Worm (Caenorhabditis elegans) whole organism, late embryonic: ENCODE results near the gene oac-22.

Experiments used
- elt-4 ChIP-seq: sonication (generic microtip); optimal IDR thresholded peaks from 2 replicates; lab custom pipeline; 2016; ENCODE audit warnings: missing genetic modification characterization, missing compliant biosample characterization
- gmeb-2 ChIP-seq: sonication (generic microtip); optimal IDR thresholded peaks from 2 replicates; lab custom pipeline; 2016; ENCODE audit warnings: missing genetic modification characterization, inconsistent platforms, missing compliant biosample characterization
- hlh-30 ChIP-seq: sonication (generic microtip); optimal IDR thresholded peaks from 2 replicates; lab custom pipeline; 2017; ENCODE audit warnings: antibody characterized with exemption, missing genetic modification characterization, missing compliant biosample characterization; ENCODE audit not compliant: insufficient read depth
- nfya-1 ChIP-seq: sonication (generic microtip); optimal IDR thresholded peaks from 2 replicates; lab custom pipeline; 2017; ENCODE audit warnings: missing genetic modification characterization, mild to moderate bottlenecking, missing compliant biosample characterization, antibody characterized with exemption, moderate library complexity
- nhr-11 ChIP-seq: fragments of 150-350 bp; optimal IDR thresholded peaks from 2 replicates; lab custom pipeline; 2014; ENCODE audit warnings: missing biosample characterization, missing genetic modification characterization
- pag-3 ChIP-seq: sonication (generic microtip); optimal IDR thresholded peaks from 2 replicates; lab custom pipeline; 2016; ENCODE audit warnings: missing compliant biosample characterization, missing genetic modification characterization, borderline replicate concordance
- sox-4 ChIP-seq: sonication (generic microtip); optimal IDR thresholded peaks from 2 replicates; lab custom pipeline; 2017; ENCODE audit warnings: mild to moderate bottlenecking, missing genetic modification characterization, inconsistent platforms, missing compliant biosample characterization
- unc-86 ChIP-seq: sonication (generic microtip); optimal IDR thresholded peaks from 2 replicates; lab custom pipeline; 2016; ENCODE audit warnings: missing genetic modification characterization, missing compliant biosample characterization

DNA sequence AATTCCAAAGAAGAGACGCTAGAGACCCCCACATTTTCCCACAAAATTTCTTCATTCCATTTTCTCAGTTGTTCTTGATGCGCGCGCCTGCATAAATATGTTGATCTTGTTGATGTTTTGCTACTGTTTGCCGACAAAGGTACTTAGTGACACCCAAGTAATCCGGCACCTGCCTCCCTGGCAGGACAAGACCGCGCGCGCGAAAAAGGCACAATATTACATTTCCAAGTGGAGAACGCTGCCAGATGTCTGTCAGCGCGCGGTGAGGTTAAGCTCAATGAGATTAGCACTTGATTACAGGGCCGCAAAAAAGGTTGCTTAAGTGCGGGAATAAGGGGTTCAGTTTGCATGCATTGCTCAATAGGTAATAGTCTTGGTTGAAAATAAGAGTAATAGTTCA is 43.9 kb upstream of the oac-22 start:
- TF ChIP-seq nhr-11: no peak
- TF ChIP-seq nfya-1 (tag; lab: Kevin White, UChicago): no peak
- TF ChIP-seq unc-86 (tag; lab: Kevin White, UChicago): no peak
- no peak for TF ChIP-seq elt-4 (tag; lab: Kevin White, UChicago)
- no peak for TF ChIP-seq hlh-30 (tag; lab: Kevin White, UChicago)
- no peak for TF ChIP-seq gmeb-2 (tag; lab: Kevin White, UChicago)
- no peak for TF ChIP-seq sox-4 (tag; lab: Kevin White, UChicago)
- no peak for TF ChIP-seq pag-3 (tag; lab: Kevin White, UChicago)
